Worm (Caenorhabditis elegans) whole organism, L3 larva: ENCODE data around the gene T28A8.6.

Experiments
- ZK546.5 ChIP-seq: sonication (generic microtip); optimal IDR thresholded peaks from 2 replicates; lab custom pipeline; 2017; ENCODE audit warnings: missing biosample characterization, missing genetic modification characterization
- aly-2 ChIP-seq: fragments of 150-350 bp; optimal IDR thresholded peaks from 2 replicates; lab custom pipeline; 2014; ENCODE audit warnings: missing biosample characterization, missing genetic modification characterization
- elt-3 ChIP-seq, 3 experiments: fragments of 150-350 bp in 1 of 3; sonication (generic microtip) in 2 of 3; optimal IDR thresholded peaks; 2 replicates in 2 of 3; 4 replicates in 1 of 3; lab custom pipeline; 2014 to 2017; ENCODE audit warnings: missing biosample characterization in 3 of 3, missing genetic modification characterization in 3 of 3
- fos-1 ChIP-seq: fragments of 150-350 bp; optimal IDR thresholded peaks from 2 replicates; lab custom pipeline; 2014; ENCODE audit warnings: missing biosample characterization, missing genetic modification characterization
- hmg-11 ChIP-seq: sonication (generic microtip); optimal IDR thresholded peaks from 2 replicates; lab custom pipeline; 2016; ENCODE audit warnings: missing genetic modification characterization, missing compliant biosample characterization
- lin-15B ChIP-seq: fragments of 150-350 bp; optimal IDR thresholded peaks from 2 replicates; lab custom pipeline; 2014; ENCODE audit warnings: missing biosample characterization, missing genetic modification characterization
- lin-39 ChIP-seq: fragments of 150-350 bp; optimal IDR thresholded peaks from 2 replicates; lab custom pipeline; 2018; ENCODE audit warnings: missing biosample characterization, missing genetic modification reagents, missing genetic modification characterization
- nfya-1 ChIP-seq: sonication (generic microtip); optimal IDR thresholded peaks from 2 replicates; lab custom pipeline; 2017; ENCODE audit warnings: missing genetic modification characterization, mild to moderate bottlenecking, missing compliant biosample characterization, antibody characterized with exemption, moderate library complexity; ENCODE audit not compliant: insufficient read depth
- pha-4 ChIP-seq: fragments of 150-350 bp; optimal IDR thresholded peaks from 2 replicates; lab custom pipeline; 2014; ENCODE audit warnings: missing biosample characterization, missing genetic modification reagents, missing genetic modification characterization
- tbx-2 ChIP-seq: sonication (generic microtip); optimal IDR thresholded peaks from 2 replicates; lab custom pipeline; 2016; ENCODE audit warnings: mild to moderate bottlenecking, missing genetic modification characterization, missing compliant biosample characterization
- unc-62 ChIP-seq: fragments of 150-350 bp; sonication (generic microtip); optimal IDR thresholded peaks from 4 replicates; lab custom pipeline; 2014; ENCODE audit warnings: missing biosample characterization, missing genetic modification reagents, missing genetic modification characterization

- TF ChIP-seq hmg-11 (tag; lab: Kevin White, UChicago) = no peak
- TF ChIP-seq elt-3 (tag; optimal IDR thresholded peaks at IDR 0.05; lab: Kevin White, UChicago) = no peak
- TF ChIP-seq lin-15B = no peak
- TF ChIP-seq fos-1 = no peak
- TF ChIP-seq lin-39 (tag; lab: Kevin White, UChicago) = no peak
- no peak for TF ChIP-seq pha-4 (tag; lab: Kevin White, UChicago)
- TF ChIP-seq unc-62 (GFP tag; lab: Kevin White, UChicago) = no peak
- no peak for TF ChIP-seq aly-2 (tag; lab: Kevin White, UChicago)
- TF ChIP-seq ZK546.5 (tag; lab: Kevin White, UChicago) = no peak
- TF ChIP-seq tbx-2 = no peak
- no peak for TF ChIP-seq nfya-1
Measured at ce11 chrIII:13503379-13503778, 4.4 kb downstream of the T28A8.6 start, which contains the start of gene T28A8.4.
